Worm (Caenorhabditis elegans) whole organism, L3 larva: ENCODE measurements around the gene dpy-10.

Experiments used
- ZK546.5 ChIP-seq: sonication (generic microtip); optimal IDR thresholded peaks from 2 replicates; lab custom pipeline; 2017; ENCODE audit warnings: missing biosample characterization, missing genetic modification characterization
- ceh-28 ChIP-seq: fragments of 150-350 bp; optimal IDR thresholded peaks from 2 replicates; lab custom pipeline; 2014; ENCODE audit warnings: missing biosample characterization, missing genetic modification reagents, missing genetic modification characterization
- daf-12 ChIP-seq: fragments of 150-350 bp; optimal IDR thresholded peaks from 2 replicates; lab custom pipeline; 2014; ENCODE audit warnings: missing biosample characterization, missing genetic modification reagents, missing genetic modification characterization
- egl-27 ChIP-seq: sonication (generic microtip); optimal IDR thresholded peaks from 4 replicates; lab custom pipeline; 2017; ENCODE audit warnings: missing biosample characterization, missing genetic modification reagents, missing genetic modification characterization
- egl-5 ChIP-seq: fragments of 150-350 bp; optimal IDR thresholded peaks from 2 replicates; lab custom pipeline; 2017; ENCODE audit warnings: missing biosample characterization, missing genetic modification reagents, missing genetic modification characterization, inconsistent platforms
- elt-1 ChIP-seq: fragments of 150-350 bp; optimal IDR thresholded peaks from 2 replicates; lab custom pipeline; 2014; ENCODE audit warnings: missing biosample characterization, missing genetic modification characterization
- elt-2 ChIP-seq: sonication (generic microtip); optimal IDR thresholded peaks from 2 replicates; lab custom pipeline; 2016; ENCODE audit warnings: missing genetic modification reagents, mild to moderate bottlenecking, missing genetic modification characterization, missing compliant biosample characterization
- eor-1 ChIP-seq, 2 experiments: fragments of 150-350 bp; optimal IDR thresholded peaks; 2 replicates each; lab custom pipeline; 2014 to 2018; ENCODE audit warnings: missing biosample characterization in 2 of 2, missing genetic modification characterization in 2 of 2
- fos-1 ChIP-seq: fragments of 150-350 bp; optimal IDR thresholded peaks from 2 replicates; lab custom pipeline; 2014; ENCODE audit warnings: missing biosample characterization, missing genetic modification characterization
- hmg-11 ChIP-seq: sonication (generic microtip); optimal IDR thresholded peaks from 2 replicates; lab custom pipeline; 2016; ENCODE audit warnings: missing genetic modification characterization, missing compliant biosample characterization
- lin-39 ChIP-seq: fragments of 150-350 bp; optimal IDR thresholded peaks from 2 replicates; lab custom pipeline; 2018; ENCODE audit warnings: missing biosample characterization, missing genetic modification reagents, missing genetic modification characterization
- lsy-12 ChIP-seq: sonication (generic microtip); optimal IDR thresholded peaks from 2 replicates; lab custom pipeline; 2016; ENCODE audit warnings: mild to moderate bottlenecking, missing genetic modification characterization, missing compliant biosample characterization
- mdl-1 ChIP-seq: fragments of 150-350 bp; optimal IDR thresholded peaks from 2 replicates; lab custom pipeline; 2014; ENCODE audit warnings: missing biosample characterization, missing genetic modification characterization
- nhr-11 ChIP-seq: fragments of 150-350 bp; optimal IDR thresholded peaks from 2 replicates; lab custom pipeline; 2014; ENCODE audit warnings: missing biosample characterization, missing genetic modification characterization
- nhr-12 ChIP-seq: fragments of 150-350 bp; optimal IDR thresholded peaks from 2 replicates; lab custom pipeline; 2014; ENCODE audit warnings: missing biosample characterization, missing genetic modification characterization
- nhr-28 ChIP-seq: fragments of 150-350 bp; optimal IDR thresholded peaks from 2 replicates; lab custom pipeline; 2014; ENCODE audit warnings: missing biosample characterization, missing genetic modification characterization
- nhr-76 ChIP-seq: fragments of 150-350 bp; sonication (generic microtip); optimal IDR thresholded peaks from 5 replicates; lab custom pipeline; 2014; ENCODE audit warnings: missing biosample characterization, missing genetic modification characterization
- pha-4 ChIP-seq: fragments of 150-350 bp; optimal IDR thresholded peaks from 2 replicates; lab custom pipeline; 2014; ENCODE audit warnings: missing biosample characterization, missing genetic modification reagents, missing genetic modification characterization
- pqm-1 ChIP-seq: fragments of 150-350 bp; optimal IDR thresholded peaks from 2 replicates; lab custom pipeline; 2017; ENCODE audit warnings: missing biosample characterization, missing genetic modification characterization, inconsistent platforms
- sea-2 ChIP-seq: fragments of 150-350 bp; sonication (generic microtip); optimal IDR thresholded peaks from 4 replicates; lab custom pipeline; 2014; ENCODE audit warnings: missing biosample characterization, missing genetic modification reagents, missing genetic modification characterization
- ztf-4 ChIP-seq: fragments of 150-350 bp; optimal IDR thresholded peaks from 2 replicates; lab custom pipeline; 2014; ENCODE audit warnings: missing biosample characterization, missing genetic modification characterization

The dpy-10 gene

ce11 chrII:6666598-6666997 is 45.4 kb downstream of the dpy-10 start, which contains the start of gene T19D12.1:
TSS of gene T19D12.1 (plus strand) at chrII:6666898.
- no peak for TF ChIP-seq nhr-28
- TF ChIP-seq mdl-1 (tag; lab: Kevin White, UChicago) = no peak
- no peak for TF ChIP-seq ztf-4 (tag; lab: Kevin White, UChicago)
- no peak for TF ChIP-seq hmg-11
- no peak for TF ChIP-seq elt-2 (tag; lab: Kevin White, UChicago)
- no peak for TF ChIP-seq fos-1 (tag; lab: Kevin White, UChicago)
- TF ChIP-seq nhr-12 (tag; lab: Kevin White, UChicago) = no peak
- no peak for TF ChIP-seq lin-39 (tag; lab: Kevin White, UChicago)
- TF ChIP-seq egl-5 (tag; lab: Kevin White, UChicago) = no peak
- TF ChIP-seq nhr-76 (tag; lab: Kevin White, UChicago) = no peak
- TF ChIP-seq daf-12 (tag; lab: Kevin White, UChicago) = no peak
- TF ChIP-seq sea-2 (GFP tag; lab: Kevin White, UChicago) = no peak
- TF ChIP-seq ceh-28 = no peak
- no peak for TF ChIP-seq egl-27 (tag; lab: Kevin White, UChicago)
- no peak for TF ChIP-seq eor-1 (tag; optimal IDR thresholded peaks at IDR 0.05; lab: Kevin White, UChicago)

ce11 chrII:6665908-6666307 is 46.1 kb downstream of the dpy-10 start:
- TF ChIP-seq elt-1 (tag; lab: Kevin White, UChicago) = no peak
- no peak for TF ChIP-seq nhr-11
- peak; percentile 39 for TF ChIP-seq pqm-1 (tag; lab: Kevin White, UChicago)
- peak; percentile 84 for TF ChIP-seq elt-2 (tag; lab: Kevin White, UChicago)
- no peak for TF ChIP-seq lsy-12

ce11 chrII:6663799-6664198 is 48.2 kb downstream of the dpy-10 start:
- peak; percentile 39 for TF ChIP-seq elt-2 (tag; lab: Kevin White, UChicago)
- no peak for TF ChIP-seq sea-2 (GFP tag; lab: Kevin White, UChicago)
- peak; percentile 4 for TF ChIP-seq pha-4

ce11 chrII:6661211-6661610 is 50.8 kb downstream of the dpy-10 start, which contains the start of gene T19D12.2:
TSS of gene T19D12.2 (plus strand) at chrII:6661335.
- TF ChIP-seq elt-2 (tag; lab: Kevin White, UChicago) (peak; percentile 79), ZK546.5 (no peak)
- TF ChIP-seq, all 47 proteins: peak for 1
